Fruit fly (Drosophila melanogaster): ENCODE measurements around the gene CG42717.

The CG42717 gene

DNA sequence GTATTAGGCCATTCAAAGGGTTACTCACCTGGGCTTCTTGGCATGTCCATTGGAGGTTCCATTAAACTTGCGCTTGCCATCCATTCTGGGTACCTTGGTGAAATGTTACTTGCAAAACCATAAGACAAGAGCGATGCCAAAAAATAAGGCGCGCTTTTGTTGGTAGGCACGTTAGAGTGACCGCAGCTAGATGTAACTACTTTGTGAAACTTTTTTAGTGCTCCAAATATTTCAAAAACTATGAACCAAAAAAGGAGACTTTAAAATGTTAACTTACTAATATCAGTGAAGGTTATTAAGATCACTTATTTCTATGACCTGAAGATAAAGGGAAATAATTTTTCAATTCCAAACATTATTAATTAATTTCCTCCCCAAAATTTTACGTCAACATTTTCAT, 45.4 kb downstream of the CG42717 start, which contains the start of gene PolD1:
Gene PolD1 (minus strand): TSS at position 181 of the 400 bp plus-strand sequence.
- TF ChIP-seq h (optimal IDR thresholded peaks at IDR 0.05) (no peak), insv (optimal IDR thresholded peaks at IDR 0.05) (no peak), Sin3A (optimal IDR thresholded peaks at IDR 0.05) (no peak), psq (optimal IDR thresholded peaks at IDR 0.05) (no peak), ttk (optimal IDR thresholded peaks at IDR 0.05) (no peak), Myc (optimal IDR thresholded peaks at IDR 0.05) (no peak)

DNA sequence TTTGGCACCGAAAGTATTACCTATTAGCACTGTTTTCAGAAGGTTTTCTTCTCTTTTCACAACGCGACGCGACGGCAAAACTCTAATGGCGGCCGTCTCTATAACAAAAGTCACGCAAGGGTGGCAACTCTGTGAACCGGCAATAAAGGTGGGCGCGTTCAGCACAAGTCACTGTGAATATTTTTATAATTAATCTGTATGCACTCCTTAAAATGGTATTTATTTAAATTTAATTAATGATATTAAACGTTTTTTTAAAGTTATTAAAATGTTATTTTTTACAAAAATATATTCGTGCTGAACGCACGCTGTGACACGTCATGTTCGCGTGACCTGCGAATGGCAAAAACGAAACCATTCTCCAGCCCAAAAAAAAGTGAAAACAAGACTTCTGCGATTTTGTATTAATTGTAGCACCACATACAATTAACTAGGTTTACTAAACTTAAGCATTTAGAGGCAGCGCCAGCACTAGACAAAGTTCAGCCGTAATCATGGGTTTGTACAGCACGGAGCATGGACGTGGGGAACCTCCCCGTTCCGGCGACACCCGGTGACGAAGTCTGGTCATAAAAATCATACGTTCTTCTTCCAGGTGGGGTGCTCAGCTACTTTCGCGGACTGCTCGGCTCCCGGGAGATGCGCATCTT, 50.1 kb downstream of the CG42717 start, which contains the start of the genes brm and Arl1:
Gene brm (minus strand): TSS at position 87 of the 650 bp plus-strand sequence.
Gene Arl1 (plus strand): TSS at position 353 of the 650 bp plus-strand sequence.
- no peak for TF ChIP-seq psq (optimal IDR thresholded peaks at IDR 0.05)
- no peak for TF ChIP-seq Myc (optimal IDR thresholded peaks at IDR 0.05)
- no peak for TF ChIP-seq insv (optimal IDR thresholded peaks at IDR 0.05)
- no peak for TF ChIP-seq h (optimal IDR thresholded peaks at IDR 0.05)
- TF ChIP-seq Sin3A (optimal IDR thresholded peaks at IDR 0.05), result no peak
- TF ChIP-seq ttk (optimal IDR thresholded peaks at IDR 0.05), result no peak
